Worm (Caenorhabditis elegans) whole organism, midembryonic: ENCODE measurements around the gene flp-6.

Source experiments
- T22C8.4 ChIP-seq: fragments of 200-800 bp; sonication (Bioruptor generic); IDR thresholded peaks from 2 replicates; pipeline ENCODE4 v1.3.6; 2022; ENCODE audit warnings: missing genetic modification characterization, missing compliant biosample characterization
- ref-1 ChIP-seq: fragments of 200-800 bp; sonication (Bioruptor generic); conservative IDR thresholded peaks from 2 replicates; pipeline ENCODE4 v1.3.6; 2022; ENCODE audit warnings: missing genetic modification reagents, missing genetic modification characterization, missing compliant biosample characterization

DNA sequence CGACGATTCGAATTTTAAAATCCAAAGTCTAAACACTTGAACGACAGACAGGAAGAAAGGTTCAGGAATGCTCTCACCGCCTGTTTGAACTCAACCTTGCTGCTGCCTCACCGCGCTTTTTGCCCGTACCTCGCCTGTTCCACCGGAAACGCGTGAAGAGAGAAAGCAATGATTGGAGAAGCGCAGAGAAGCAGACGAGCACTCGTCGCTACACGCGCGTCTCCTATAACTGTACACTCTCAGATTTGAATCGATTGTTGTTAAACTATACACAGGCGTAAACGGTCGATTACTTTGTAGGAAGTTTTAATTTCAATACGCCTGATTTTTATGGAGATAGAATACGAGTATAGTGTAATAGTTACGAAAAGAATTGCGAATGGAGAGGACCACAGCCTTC, 47.3 kb upstream of the flp-6 start:
- TF ChIP-seq T22C8.4, result no peak
- no peak for TF ChIP-seq ref-1 (GFP tag; lab: Robert Waterston, UW)
